Fruit fly (Drosophila melanogaster) whole organism, adult: Measurements from ENCODE around the gene CG14543.

Experiments used
- CG11617 ChIP-seq: fragments of 200-800 bp; sonication (Bioruptor generic); optimal IDR thresholded peaks from 2 replicates; lab custom pipeline; 2017; ENCODE audit warnings: mild to moderate bottlenecking, missing biosample characterization, missing genetic modification reagents, missing genetic modification characterization
- CG33017 ChIP-seq: fragments of 200-800 bp; sonication (Bioruptor generic); optimal IDR thresholded peaks from 2 replicates; lab custom pipeline; 2018; ENCODE audit warnings: missing biosample characterization, mild to moderate bottlenecking, missing genetic modification characterization, moderate library complexity
- CG7101 ChIP-seq: fragments of 200-800 bp; sonication (Bioruptor generic); optimal IDR thresholded peaks from 2 replicates; lab custom pipeline; 2018; ENCODE audit warnings: missing biosample characterization, mild to moderate bottlenecking, missing genetic modification characterization, moderate library complexity
- Clk ChIP-seq: fragments of 200-800 bp; sonication (Bioruptor generic); optimal IDR thresholded peaks from 2 replicates; lab custom pipeline; 2017; ENCODE audit warnings: missing biosample characterization, missing genetic modification characterization
- Crg-1 ChIP-seq: fragments of 200-800 bp; sonication (Bioruptor generic); optimal IDR thresholded peaks from 2 replicates; lab custom pipeline; 2016; ENCODE audit warnings: missing biosample characterization, missing genetic modification characterization
- Hr96 ChIP-seq: fragments of 200-800 bp; sonication (Bioruptor generic); optimal IDR thresholded peaks from 2 replicates; lab custom pipeline; 2016; ENCODE audit warnings: missing biosample characterization, missing genetic modification characterization
- cic ChIP-seq: fragments of 200-800 bp; sonication (Bioruptor generic); optimal IDR thresholded peaks from 2 replicates; lab custom pipeline; 2017; ENCODE audit warnings: missing biosample characterization, mild to moderate bottlenecking, missing genetic modification characterization, moderate library complexity
- cnc ChIP-seq, 2 experiments: fragments of >200 bp; optimal IDR thresholded peaks; 2 replicates each; lab custom pipeline; 2017
- kay ChIP-seq: fragments of 200-800 bp; sonication (Bioruptor generic); peaks from one replicate; lab custom pipeline; 2016; ENCODE audit warnings: missing biosample characterization, missing genetic modification characterization, borderline replicate concordance
- ovo ChIP-seq: fragments of 200-800 bp; sonication (Bioruptor generic); optimal IDR thresholded peaks from 2 replicates; lab custom pipeline; 2016; ENCODE audit warnings: missing biosample characterization, missing genetic modification characterization
- tj ChIP-seq: fragments of 200-800 bp; sonication (Bioruptor generic); optimal IDR thresholded peaks from 3 replicates; lab custom pipeline; 2017; ENCODE audit warnings: missing biosample characterization, mild to moderate bottlenecking, missing genetic modification characterization, moderate library complexity
- toe ChIP-seq: fragments of 200-800 bp; sonication (Bioruptor generic); optimal IDR thresholded peaks from 2 replicates; lab custom pipeline; 2016; ENCODE audit warnings: missing biosample characterization, missing genetic modification characterization

DNA sequence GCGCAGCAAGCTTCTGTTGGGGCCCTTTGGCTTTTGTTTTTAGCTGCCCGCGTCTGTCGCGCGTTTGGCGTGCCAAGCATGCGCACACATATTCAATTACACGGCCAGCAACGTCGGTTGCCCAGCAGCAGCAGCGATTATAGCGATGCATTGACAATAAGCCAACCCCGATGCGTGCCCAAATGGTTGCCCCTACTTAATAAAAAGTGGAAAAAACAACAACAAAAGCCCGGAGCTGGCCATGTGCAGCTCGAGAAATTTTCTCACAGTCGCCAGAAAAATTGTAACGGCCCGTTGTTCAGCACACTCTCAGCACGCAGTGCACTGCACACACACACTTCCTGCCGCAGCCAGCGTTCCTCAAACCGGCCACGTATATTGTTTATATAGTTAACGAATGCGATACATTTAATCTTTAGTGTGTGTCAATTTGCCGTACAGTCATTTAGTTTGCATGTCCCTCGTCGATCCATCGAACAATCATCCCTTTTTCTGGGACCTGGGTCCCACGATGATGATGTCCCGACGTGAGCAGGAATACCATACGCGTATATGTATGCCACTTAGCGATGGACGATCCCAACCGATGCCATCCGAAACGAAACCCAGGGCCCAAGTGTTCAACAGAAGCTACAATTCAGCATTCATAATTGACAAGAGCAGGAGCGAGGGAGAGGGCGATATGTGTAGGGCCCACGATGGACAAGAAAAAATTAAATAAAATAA, 21.6 kb upstream of the CG14543 start:
- no peak for TF ChIP-seq Hr96 (GFP tag; lab: Kevin White, UChicago)
- no peak for TF ChIP-seq CG11617 (GFP tag; lab: Kevin White, UChicago)
- peak; percentile 42 for TF ChIP-seq tj
- TF ChIP-seq ovo, result no peak
- TF ChIP-seq CG7101, result no peak
- TF ChIP-seq Crg-1 (GFP tag; lab: Kevin White, UChicago), result no peak
- no peak for TF ChIP-seq toe
- no peak for TF ChIP-seq cic (GFP tag; lab: Kevin White, UChicago)
- TF ChIP-seq Clk (GFP tag; lab: Kevin White, UChicago), result no peak
- no peak for TF ChIP-seq cnc (optimal IDR thresholded peaks at IDR 0.05; lab: Kevin White, UChicago)
- TF ChIP-seq CG33017 (tag; lab: Kevin White, UChicago), result no peak
- no peak for TF ChIP-seq kay
